Fruit fly (Drosophila melanogaster) whole organism, prepupa: ENCODE measurements around the gene DIP-epsilon.

ENCODE experiments used
- CG6854 ChIP-seq: fragments of 200-800 bp; sonication (Bioruptor generic); optimal IDR thresholded peaks from 2 replicates; lab custom pipeline; 2017; ENCODE audit warnings: missing biosample characterization, mild to moderate bottlenecking, missing genetic modification characterization
- Hr38 ChIP-seq: sonication (Bioruptor generic); optimal IDR thresholded peaks from 2 replicates; lab custom pipeline; 2016; ENCODE audit warnings: missing biosample characterization, missing genetic modification characterization
- Hr39 ChIP-seq: fragments of 200-800 bp; sonication (Bioruptor generic); optimal IDR thresholded peaks from 2 replicates; lab custom pipeline; 2016; ENCODE audit warnings: missing biosample characterization, missing genetic modification characterization
- dsx ChIP-seq: fragments of 200-800 bp; optimal IDR thresholded peaks from 3 replicates; lab custom pipeline; 2019; ENCODE audit warnings: missing biosample characterization, mild to moderate bottlenecking, missing genetic modification characterization, moderate library complexity; ENCODE audit not compliant: poor library complexity, severe bottlenecking
- salr ChIP-seq, 2 experiments: fragments of 200-800 bp; sonication (Bioruptor generic); optimal IDR thresholded peaks; 3 replicates each; lab custom pipeline; 2016 to 2018; ENCODE audit warnings: missing biosample characterization in 2 of 2, missing genetic modification characterization in 2 of 2, mild to moderate bottlenecking in 1 of 2
- spab ChIP-seq: fragments of 200-800 bp; sonication (Bioruptor generic); optimal IDR thresholded peaks from 2 replicates; lab custom pipeline; 2017; ENCODE audit warnings: missing biosample characterization, mild to moderate bottlenecking, missing genetic modification characterization, missing genetic modification reagents

DNA sequence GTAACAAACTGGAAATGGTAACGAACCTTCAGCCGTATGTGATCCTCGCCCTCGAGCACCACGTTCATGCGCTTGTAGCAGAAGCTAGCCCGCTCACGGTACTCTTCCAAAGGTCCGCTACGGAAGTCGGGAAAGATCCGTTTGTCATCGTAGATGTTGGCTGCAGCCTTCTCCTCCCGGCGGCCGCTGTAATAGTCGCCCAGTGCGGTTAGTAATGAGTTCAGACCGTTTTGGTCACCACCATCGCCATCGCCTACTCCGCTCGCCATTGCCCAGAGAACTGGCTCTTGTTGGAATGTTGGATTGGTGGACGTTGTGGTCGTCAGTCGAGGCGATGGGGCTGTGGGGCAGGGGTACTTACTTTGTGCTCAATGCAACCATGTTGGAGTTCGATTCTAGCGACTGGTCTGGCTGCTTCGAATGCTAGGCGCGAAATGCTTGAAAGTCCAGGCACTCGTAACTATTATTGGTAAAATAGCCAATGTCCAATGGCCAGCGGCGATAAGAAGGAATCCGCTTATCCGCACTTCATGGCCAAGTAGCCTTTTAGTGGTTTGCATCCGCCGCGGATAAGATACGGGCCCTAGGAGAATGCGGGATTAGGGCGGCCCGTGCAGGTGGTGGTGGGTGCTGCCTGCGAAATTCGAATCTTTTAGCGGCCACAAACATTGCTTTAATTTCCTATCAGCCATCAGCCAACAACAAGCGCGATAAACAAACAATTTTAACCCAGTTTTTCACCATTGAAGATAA lies 36.6 kb upstream of the DIP-epsilon start:
- TF ChIP-seq Hr39 (GFP tag; lab: Kevin White, UChicago), result no peak
- no peak for TF ChIP-seq spab (GFP tag; lab: Kevin White, UChicago)
- TF ChIP-seq CG6854 (GFP tag; lab: Kevin White, UChicago), result peak; percentile 33
- peak; percentile 61 for TF ChIP-seq dsx
- no peak for TF ChIP-seq Hr38 (GFP tag; lab: Kevin White, UChicago)
- no peak for TF ChIP-seq salr (GFP tag; optimal IDR thresholded peaks at IDR 0.05; lab: Kevin White, UChicago)
